Worm (Caenorhabditis elegans) whole organism, L4 larva: ENCODE data around the gene Y17G9B.5.
"Not testable (repeated sequence)": the region's sequence is repeated elsewhere in the genome, so short reads cannot be mapped to it uniquely, and the experiment has no call there.

Experiments
- T26A8.4 ChIP-seq: fragments of 200-800 bp; sonication (Bioruptor generic); IDR thresholded peaks from 2 replicates; pipeline ENCODE4 v1.3.6; 2022; ENCODE audit warnings: missing genetic modification characterization, missing compliant biosample characterization
- Y75B8A.6 ChIP-seq: fragments of 200-800 bp; sonication (Bioruptor generic); IDR thresholded peaks from 2 replicates; pipeline ENCODE4 v1.3.6; 2022; ENCODE audit warnings: missing genetic modification reagents, missing genetic modification characterization, missing compliant biosample characterization
- ZK337.2 ChIP-seq: fragments of 200-800 bp; sonication (Bioruptor generic); IDR thresholded peaks from 2 replicates; pipeline ENCODE4 v1.3.6; 2022; ENCODE audit warnings: missing genetic modification reagents, missing genetic modification characterization, missing compliant biosample characterization
- aha-1 ChIP-seq: fragments of 150-350 bp; peaks from one replicate; lab custom pipeline; 2014; ENCODE audit warnings: missing biosample characterization, missing genetic modification characterization
- arid-1 ChIP-seq: fragments of 200-800 bp; sonication (Bioruptor generic); conservative IDR thresholded peaks from 2 replicates; pipeline ENCODE4 v1.3.6; 2022; ENCODE audit warnings: missing genetic modification reagents, missing genetic modification characterization, missing compliant biosample characterization
- ceh-20 ChIP-seq: fragments of 200-800 bp; sonication (Bioruptor generic); IDR thresholded peaks from 2 replicates; pipeline ENCODE4 v1.3.6; 2022; ENCODE audit warnings: missing genetic modification reagents, missing genetic modification characterization, missing compliant biosample characterization
- ceh-44 ChIP-seq: fragments of 200-800 bp; sonication (Bioruptor generic); IDR thresholded peaks from 2 replicates; pipeline ENCODE4 v1.3.6; 2022; ENCODE audit warnings: missing genetic modification reagents, missing genetic modification characterization, missing compliant biosample characterization
- ctbp-1 ChIP-seq: fragments of 200-800 bp; sonication (Bioruptor generic); IDR thresholded peaks from 2 replicates; pipeline ENCODE4 v1.3.6; 2022; ENCODE audit warnings: missing genetic modification reagents, missing genetic modification characterization, missing compliant biosample characterization
- daf-8 ChIP-seq: fragments of 200-800 bp; sonication (Bioruptor generic); IDR thresholded peaks from 2 replicates; pipeline ENCODE4 v1.3.6; 2022; ENCODE audit warnings: missing genetic modification characterization, missing compliant biosample characterization
- dmd-6 ChIP-seq: fragments of 200-800 bp; sonication (Bioruptor generic); IDR thresholded peaks from 2 replicates; pipeline ENCODE4 v1.3.6; 2022; ENCODE audit warnings: missing genetic modification reagents, missing genetic modification characterization, missing compliant biosample characterization
- dmd-8 ChIP-seq: fragments of 200-800 bp; sonication (Bioruptor generic); IDR thresholded peaks from 2 replicates; pipeline ENCODE4 v1.3.6; 2022; ENCODE audit warnings: missing genetic modification characterization, missing compliant biosample characterization
- dve-1 ChIP-seq: sonication (generic microtip); optimal IDR thresholded peaks from 2 replicates; lab custom pipeline; 2017; ENCODE audit warnings: antibody characterized with exemption, mild to moderate bottlenecking, missing genetic modification characterization, missing compliant biosample characterization; ENCODE audit not compliant: insufficient read depth
- hif-1 ChIP-seq, 2 experiments: sonication (generic microtip); optimal IDR thresholded peaks; 2 replicates each; lab custom pipeline; 2016 to 2017; ENCODE audit warnings: missing compliant biosample characterization in 2 of 2, missing genetic modification characterization in 2 of 2, missing genetic modification reagents in 2 of 2, missing genotype in 2 of 2, mild to moderate bottlenecking in 1 of 2
- hlh-30 ChIP-seq: sonication (generic microtip); optimal IDR thresholded peaks from 2 replicates; lab custom pipeline; 2017; ENCODE audit warnings: antibody characterized with exemption, mild to moderate bottlenecking, missing genetic modification characterization, missing compliant biosample characterization; ENCODE audit not compliant: insufficient read depth
- hmg-1.1 ChIP-seq: fragments of 200-800 bp; sonication (Bioruptor generic); IDR thresholded peaks from 2 replicates; pipeline ENCODE4 v1.3.6; 2022; ENCODE audit warnings: missing genetic modification reagents, missing genetic modification characterization, missing compliant biosample characterization
- lin-38 ChIP-seq: fragments of 200-800 bp; sonication (Bioruptor generic); IDR thresholded peaks from 2 replicates; pipeline ENCODE4 v1.3.6; 2022; ENCODE audit warnings: missing genetic modification reagents, missing genetic modification characterization, missing compliant biosample characterization
- lir-3 ChIP-seq: sonication (generic microtip); optimal IDR thresholded peaks from 2 replicates; lab custom pipeline; 2016; ENCODE audit warnings: mild to moderate bottlenecking, missing genetic modification characterization, missing compliant biosample characterization
- lsy-2 ChIP-seq, 2 experiments: fragments of 150-350 bp in 1 of 2; sonication (generic microtip) in 1 of 2; optimal IDR thresholded peaks; 2 replicates each; lab custom pipeline; 2014 to 2017; ENCODE audit warnings: missing biosample characterization in 2 of 2, missing genetic modification characterization in 2 of 2
- madf-5 ChIP-seq, 2 experiments: fragments of 200-800 bp; sonication (Bioruptor generic); IDR thresholded peaks; 2 replicates each; pipeline ENCODE4 v1.3.6; 2022; ENCODE audit warnings: missing compliant biosample characterization in 2 of 2, missing genetic modification characterization in 2 of 2
- madf-9 ChIP-seq: fragments of 200-800 bp; sonication (Bioruptor generic); conservative IDR thresholded peaks from 2 replicates; pipeline ENCODE4 v1.3.6; 2022; ENCODE audit warnings: missing genetic modification reagents, missing genetic modification characterization, missing compliant biosample characterization
- mdt-29 ChIP-seq: fragments of 200-800 bp; sonication (Bioruptor generic); IDR thresholded peaks from 2 replicates; pipeline ENCODE4 v1.3.6; 2022; ENCODE audit warnings: missing genetic modification reagents, missing genetic modification characterization, missing compliant biosample characterization
- mes-2 ChIP-seq: sonication (generic microtip); optimal IDR thresholded peaks from 2 replicates; lab custom pipeline; 2016; ENCODE audit warnings: missing genotype, mild to moderate bottlenecking, missing genetic modification characterization, missing compliant biosample characterization; ENCODE audit not compliant: poor library complexity, severe bottlenecking
- mxl-2 ChIP-seq: fragments of 200-800 bp; sonication (Bioruptor generic); conservative IDR thresholded peaks from 2 replicates; pipeline ENCODE4 v1.3.6; 2022; ENCODE audit warnings: missing genetic modification reagents, missing genetic modification characterization, missing compliant biosample characterization
- mxl-3 ChIP-seq: fragments of 200-800 bp; sonication (Bioruptor generic); optimal IDR thresholded peaks from 2 replicates; lab custom pipeline; 2018; ENCODE audit warnings: mild to moderate bottlenecking, missing genetic modification characterization, missing compliant biosample characterization
- nhr-102 ChIP-seq: sonication (generic microtip); optimal IDR thresholded peaks from 2 replicates; lab custom pipeline; 2016; ENCODE audit warnings: mild to moderate bottlenecking, missing genetic modification characterization, moderate library complexity, missing compliant biosample characterization
- nhr-41 ChIP-seq: fragments of 200-800 bp; sonication (Bioruptor generic); IDR thresholded peaks from 2 replicates; pipeline ENCODE4 v1.3.6; 2022; ENCODE audit warnings: missing genetic modification reagents, missing genetic modification characterization, missing compliant biosample characterization
- nhr-48 ChIP-seq: sonication (generic microtip); optimal IDR thresholded peaks from 2 replicates; lab custom pipeline; 2016; ENCODE audit warnings: mild to moderate bottlenecking, missing genetic modification characterization, missing compliant biosample characterization
- pha-4 ChIP-seq, 2 experiments: fragments of 150-350 bp in 1 of 2; fragments of 200-800 bp in 1 of 2; sonication (Bioruptor generic) in 1 of 2; IDR thresholded peaks in 1 of 2; optimal IDR thresholded peaks in 1 of 2; 2 replicates each; pipeline versions ENCODE4 v1.3.6 to Lab custom; 2014 to 2022; ENCODE audit warnings: missing genetic modification characterization in 2 of 2, missing genetic modification reagents in 2 of 2, missing biosample characterization in 1 of 2, missing compliant biosample characterization in 1 of 2
- php-3 ChIP-seq: fragments of 200-800 bp; sonication (Bioruptor generic); IDR thresholded peaks from 2 replicates; pipeline ENCODE4 v1.3.6; 2022; ENCODE audit warnings: missing genetic modification reagents, missing genetic modification characterization, missing compliant biosample characterization
- rbr-2 ChIP-seq: sonication (generic microtip); optimal IDR thresholded peaks from 2 replicates; lab custom pipeline; 2016; ENCODE audit warnings: missing genotype, missing genetic modification characterization, missing compliant biosample characterization
- saeg-2 ChIP-seq: fragments of 200-800 bp; sonication (Bioruptor generic); IDR thresholded peaks from 2 replicates; pipeline ENCODE4 v1.3.6; 2022; ENCODE audit warnings: missing genetic modification reagents, missing genetic modification characterization, missing compliant biosample characterization
- set-16 ChIP-seq: fragments of 200-800 bp; sonication (Bioruptor generic); IDR thresholded peaks from 2 replicates; pipeline ENCODE4 v1.3.6; 2022; ENCODE audit warnings: missing genetic modification reagents, missing genetic modification characterization, missing compliant biosample characterization
- snpc-1.2 ChIP-seq: fragments of 200-800 bp; sonication (Bioruptor generic); IDR thresholded peaks from 2 replicates; pipeline ENCODE4 v1.3.6; 2022; ENCODE audit warnings: missing genetic modification reagents, missing genetic modification characterization, missing compliant biosample characterization
- tra-1 ChIP-seq: fragments of 200-800 bp; sonication (Bioruptor generic); IDR thresholded peaks from 2 replicates; pipeline ENCODE4 v1.3.6; 2022; ENCODE audit warnings: missing genetic modification reagents, missing genetic modification characterization, missing compliant biosample characterization
- unc-130 ChIP-seq: sonication (generic microtip); optimal IDR thresholded peaks from 2 replicates; lab custom pipeline; 2016; ENCODE audit warnings: missing genetic modification reagents, missing genetic modification characterization, missing compliant biosample characterization
- unc-62 ChIP-seq, 3 experiments: fragments of 150-350 bp in 1 of 3; sonication (generic microtip); optimal IDR thresholded peaks in 2 of 3; peaks in 1 of 3; 1 replicate in 1 of 3; 2 replicates in 2 of 3; lab custom pipeline; 2014 to 2017; ENCODE audit warnings: missing biosample characterization in 3 of 3, missing genetic modification characterization in 3 of 3, missing genetic modification reagents in 3 of 3, missing genotype in 1 of 3
- vab-7 ChIP-seq: fragments of 200-800 bp; sonication (Bioruptor generic); IDR thresholded peaks from 2 replicates; pipeline ENCODE4 v1.3.6; 2022; ENCODE audit warnings: missing genetic modification reagents, missing genetic modification characterization, missing compliant biosample characterization
- zfp-3 ChIP-seq: fragments of 200-800 bp; sonication (Bioruptor generic); conservative IDR thresholded peaks from 2 replicates; pipeline ENCODE4 v1.3.6; 2022; ENCODE audit warnings: missing genetic modification reagents, missing genetic modification characterization, missing compliant biosample characterization
- zip-2 ChIP-seq: fragments of 150-350 bp; optimal IDR thresholded peaks from 2 replicates; lab custom pipeline; 2014; ENCODE audit warnings: missing biosample characterization, missing genetic modification characterization
- ztf-7 ChIP-seq: fragments of 150-350 bp; optimal IDR thresholded peaks from 2 replicates; lab custom pipeline; 2014; ENCODE audit warnings: missing biosample characterization, missing genetic modification characterization

Gene Y17G9B.5

DNA sequence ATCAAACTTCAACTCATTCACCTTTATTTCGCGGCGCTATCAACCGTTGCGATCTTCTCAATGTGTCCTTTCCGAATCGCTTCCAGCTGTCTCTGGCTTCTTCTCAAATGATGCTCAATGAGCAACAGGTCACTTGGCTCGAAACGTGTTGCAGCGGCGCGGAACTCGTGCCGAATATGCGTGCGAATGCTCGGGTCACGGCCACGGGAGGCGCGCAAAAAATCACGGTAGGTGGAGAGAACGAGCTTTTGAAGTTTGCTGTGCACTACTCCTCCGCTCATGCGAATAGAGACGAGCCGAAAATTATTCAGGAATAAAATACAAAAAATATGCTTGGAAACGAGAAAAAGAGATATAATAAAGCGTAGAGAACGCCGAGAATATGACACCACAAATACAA is 39.6 kb upstream of the Y17G9B.5 start, which contains the start of gene cif-1:
Gene cif-1, minus strand, starts transcription at position 297 of the 400 bp plus-strand sequence.
- TF ChIP-seq set-16 (peak; percentile 61), zip-2 (tag; lab: Kevin White, UChicago) (no peak), hlh-30 (tag; lab: Kevin White, UChicago) (no peak), madf-5 (GFP tag; IDR thresholded peaks at IDR 0.05; lab: Robert Waterston, UW) (0 out of 4 replicates have a peak, but pooled peaks of 1 of the 2 experiments have one; percentile 3), arid-1 (GFP tag; lab: Robert Waterston, UW) (0 out of 2 replicates have a peak, but pooled peaks have one; percentile 16), lin-38 (GFP tag; lab: Robert Waterston, UW) (0 out of 2 replicates have a peak, but pooled peaks have one; percentile 8)

DNA sequence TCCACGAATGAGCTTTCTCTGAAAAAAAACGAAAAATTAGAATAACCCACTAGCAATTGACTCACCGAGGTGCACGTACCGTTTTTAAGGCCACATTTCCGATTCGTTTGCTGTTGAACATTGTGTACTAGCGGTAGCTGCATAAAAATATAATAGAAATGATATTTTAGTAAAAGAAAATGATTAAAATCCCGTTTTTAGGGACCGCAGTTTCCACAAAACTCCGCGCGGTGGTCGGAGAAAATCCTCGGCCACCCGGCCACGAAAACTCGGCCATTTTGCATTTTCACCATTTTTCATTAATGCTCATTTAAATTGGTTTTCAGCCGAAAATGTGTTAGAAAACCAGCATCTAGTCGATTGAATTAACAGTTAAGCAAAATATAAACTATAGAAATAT is 37.7 kb upstream of the Y17G9B.5 start, which contains the start of gene yars-2:
Gene yars-2, minus strand, starts transcription at position 249 of the 400 bp plus-strand sequence.
- TF ChIP-seq Y75B8A.6 (GFP tag; lab: Robert Waterston, UW) (no peak), unc-130 (GFP tag; lab: Kevin White, UChicago) (peak; percentile 86), rbr-2 (tag; lab: Kevin White, UChicago) (peak; percentile 25), daf-8 (GFP tag; lab: Robert Waterston, UW) (no peak), aha-1 (peak; percentile 16), ztf-7 (no peak), hif-1 (tag; optimal IDR thresholded peaks at IDR 0.05; lab: Kevin White, UChicago) (peak in 1 of 2 experiments; percentile 76), dve-1 (tag; lab: Kevin White, UChicago) (peak; percentile 17), unc-62 (GFP tag; optimal IDR thresholded peaks at IDR 0.05 in 1 of 2; lab: Kevin White, UChicago) (peak in 1 of 2 experiments; percentile 91), unc-62 (tag; optimal IDR thresholded peaks at IDR 0.05; lab: Kevin White, UChicago) (no peak), lir-3 (tag; lab: Kevin White, UChicago) (no peak), mes-2 (tag; lab: Kevin White, UChicago) (peak; percentile 92), nhr-48 (tag; lab: Kevin White, UChicago) (no peak), lin-38 (GFP tag; lab: Robert Waterston, UW) (peak; percentile 54), lsy-2 (tag; optimal IDR thresholded peaks at IDR 0.05; lab: Kevin White, UChicago) (peak in 1 of 2 experiments; percentile 67)
- TF ChIP-seq, all 104 proteins: peak for 9

DNA sequence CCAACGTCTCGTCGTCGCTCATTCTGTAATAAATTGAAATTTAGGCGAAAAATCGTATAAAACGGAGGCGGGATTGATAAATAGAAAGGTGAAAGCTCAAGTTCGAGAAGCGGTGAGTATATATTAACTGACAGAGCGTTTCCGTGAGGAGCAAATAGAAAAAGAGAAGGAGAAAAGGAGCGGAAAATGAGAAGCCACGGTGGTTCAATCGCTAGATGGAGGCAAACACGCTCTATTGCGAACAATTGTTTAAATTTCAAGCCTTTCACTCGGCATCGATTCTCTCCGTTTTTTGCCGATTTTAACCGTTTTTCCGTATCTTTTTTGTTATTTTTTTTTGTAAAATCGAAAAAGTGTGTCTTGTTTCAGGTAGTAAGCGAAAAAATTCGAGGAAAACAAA is 34.3 kb upstream of the Y17G9B.5 start, which contains the start of gene miro-1:
Gene miro-1, minus strand, starts transcription at position 23 of the 400 bp plus-strand sequence.
- peak; percentile 85 for TF ChIP-seq lin-38 (GFP tag; lab: Robert Waterston, UW)

DNA sequence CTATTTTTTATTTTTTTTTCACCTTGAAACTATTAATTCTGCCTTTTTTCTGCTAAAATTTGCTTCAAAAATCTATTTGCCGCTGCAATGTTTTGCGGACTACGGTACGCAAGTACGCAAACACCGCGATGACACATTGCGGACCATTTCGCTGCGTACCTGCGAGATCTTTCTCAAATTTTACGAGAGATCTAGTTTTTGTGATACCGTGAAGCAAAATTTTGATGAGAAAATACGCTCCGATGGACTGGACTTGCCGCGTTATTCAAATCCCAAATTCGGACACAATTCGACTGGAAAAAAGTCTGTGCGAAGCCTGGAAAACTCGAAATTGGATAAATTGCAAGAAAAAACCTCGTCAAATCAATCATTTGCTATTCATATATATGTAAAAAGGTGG is 29.5 kb upstream of the Y17G9B.5 start:
- TF ChIP-seq nhr-41 (GFP tag; lab: Robert Waterston, UW) (peak; percentile 59; the same call in 1 of the 2 replicates), ceh-44 (GFP tag; lab: Robert Waterston, UW) (peak; percentile 78), lin-38 (GFP tag; lab: Robert Waterston, UW) (peak; percentile 99), tra-1 (GFP tag; lab: Robert Waterston, UW) (peak; percentile 94), lsy-2 (tag; optimal IDR thresholded peaks at IDR 0.05; lab: Kevin White, UChicago) (peak; percentile 65 to 88), dmd-6 (peak; percentile 96), snpc-1.2 (peak; percentile 58; the same call in 1 of the 2 replicates), mxl-2 (GFP tag; lab: Robert Waterston, UW) (peak; percentile 65; the same call in 1 of the 2 replicates), rbr-2 (tag; lab: Kevin White, UChicago) (peak; percentile 53), mxl-3 (GFP tag; lab: Kevin White, UChicago) (peak; percentile 24), nhr-102 (tag; lab: Kevin White, UChicago) (peak; percentile 28), arid-1 (GFP tag; lab: Robert Waterston, UW) (peak; percentile 90), Y75B8A.6 (GFP tag; lab: Robert Waterston, UW) (peak; percentile 91), dmd-8 (GFP tag; lab: Robert Waterston, UW) (0 out of 2 replicates have a peak, but pooled peaks have one; percentile 10), hmg-1.1 (peak; percentile 98), vab-7 (GFP tag; lab: Robert Waterston, UW) (peak; percentile 89), pha-4 (GFP tag; IDR thresholded peaks at IDR 0.05; lab: Robert Waterston, UW) (peak; percentile 93), ceh-20 (peak; percentile 98), mdt-29 (GFP tag; lab: Robert Waterston, UW) (peak; percentile 92), madf-9 (GFP tag; lab: Robert Waterston, UW) (peak; percentile 95), ZK337.2 (peak; percentile 95), set-16 (peak; percentile 52; the same call in 1 of the 2 replicates), T26A8.4 (GFP tag; lab: Robert Waterston, UW) (peak; percentile 97), ctbp-1 (peak; percentile 96), zfp-3 (GFP tag; lab: Robert Waterston, UW) (peak; percentile 97), php-3 (GFP tag; lab: Robert Waterston, UW) (peak; percentile 95), saeg-2 (GFP tag; lab: Robert Waterston, UW) (peak; percentile 92)
- TF ChIP-seq pha-4 (tag; optimal IDR thresholded peaks at IDR 0.05; lab: Kevin White, UChicago): not testable (repeated sequence)
